Fruit fly (Drosophila melanogaster): Measurements from ENCODE around the gene Krn.

The Krn gene

dm6 chr3L:17621451-17621946 lies 32.6 kb downstream of the Krn start, which contains the start of the genes Vps60 and anchor:
Gene Vps60, minus strand, starts transcription at chr3L:17621625.
Gene anchor, plus strand, starts transcription at chr3L:17621824.
- no peak for TF ChIP-seq ttk (optimal IDR thresholded peaks at IDR 0.05)
- no peak for TF ChIP-seq h (optimal IDR thresholded peaks at IDR 0.05)
- no peak for TF ChIP-seq Sin3A (optimal IDR thresholded peaks at IDR 0.05)
- no peak for TF ChIP-seq Myc (optimal IDR thresholded peaks at IDR 0.05)
- TF ChIP-seq psq (optimal IDR thresholded peaks at IDR 0.05), result no peak
- no peak for TF ChIP-seq insv (optimal IDR thresholded peaks at IDR 0.05)

dm6 chr3L:17619209-17619705 lies 34.8 kb downstream of the Krn start, which contains the start of gene Eip74EF:
Gene Eip74EF, minus strand, starts transcription at chr3L:17619325.
- TF ChIP-seq h (optimal IDR thresholded peaks at IDR 0.05) (no peak), psq (optimal IDR thresholded peaks at IDR 0.05) (no peak), Myc (optimal IDR thresholded peaks at IDR 0.05) (no peak), insv (optimal IDR thresholded peaks at IDR 0.05) (no peak), ttk (optimal IDR thresholded peaks at IDR 0.05) (no peak), Sin3A (optimal IDR thresholded peaks at IDR 0.05) (no peak)

DNA sequence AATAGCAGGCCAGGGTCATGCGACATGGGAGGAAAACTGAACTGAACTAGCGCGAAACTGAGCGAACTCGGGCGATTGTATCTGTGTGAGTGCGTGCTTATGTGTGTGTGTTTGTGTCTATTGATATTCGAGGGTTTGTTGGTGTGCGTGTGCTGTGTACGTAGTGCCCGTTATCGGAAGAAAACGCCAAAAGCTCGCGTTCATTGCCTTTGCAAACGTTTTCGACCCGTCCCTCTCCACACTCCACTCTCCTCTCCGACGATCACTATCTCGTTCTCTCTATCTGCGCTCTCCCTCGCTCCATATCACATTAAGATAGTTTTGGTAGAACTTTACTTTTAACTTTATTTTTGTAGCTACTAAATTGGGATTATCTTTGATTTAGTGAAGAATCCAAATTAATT lies 37.2 kb downstream of the Krn start:
- no peak for TF ChIP-seq Sin3A (optimal IDR thresholded peaks at IDR 0.05)

dm6 chr3L:17615838-17616237 lies 38.2 kb downstream of the Krn start:
- TF ChIP-seq psq (optimal IDR thresholded peaks at IDR 0.05) (no peak), insv (optimal IDR thresholded peaks at IDR 0.05) (no peak)

- TF ChIP-seq h (optimal IDR thresholded peaks at IDR 0.05) (no peak), Myc (optimal IDR thresholded peaks at IDR 0.05) (no peak), insv (optimal IDR thresholded peaks at IDR 0.05) (no peak), ttk (optimal IDR thresholded peaks at IDR 0.05) (no peak), psq (optimal IDR thresholded peaks at IDR 0.05) (no peak), Sin3A (optimal IDR thresholded peaks at IDR 0.05) (no peak)
These were observed 38.8 kb downstream of the Krn start for dm6 chr3L:17615286-17615685.

- TF ChIP-seq Sin3A (optimal IDR thresholded peaks at IDR 0.05) (no peak), insv (optimal IDR thresholded peaks at IDR 0.05) (no peak), h (optimal IDR thresholded peaks at IDR 0.05) (no peak), psq (optimal IDR thresholded peaks at IDR 0.05) (no peak), ttk (optimal IDR thresholded peaks at IDR 0.05) (no peak), Myc (optimal IDR thresholded peaks at IDR 0.05) (no peak)
These were observed 40.1 kb downstream of the Krn start for dm6 chr3L:17613972-17614384.

DNA sequence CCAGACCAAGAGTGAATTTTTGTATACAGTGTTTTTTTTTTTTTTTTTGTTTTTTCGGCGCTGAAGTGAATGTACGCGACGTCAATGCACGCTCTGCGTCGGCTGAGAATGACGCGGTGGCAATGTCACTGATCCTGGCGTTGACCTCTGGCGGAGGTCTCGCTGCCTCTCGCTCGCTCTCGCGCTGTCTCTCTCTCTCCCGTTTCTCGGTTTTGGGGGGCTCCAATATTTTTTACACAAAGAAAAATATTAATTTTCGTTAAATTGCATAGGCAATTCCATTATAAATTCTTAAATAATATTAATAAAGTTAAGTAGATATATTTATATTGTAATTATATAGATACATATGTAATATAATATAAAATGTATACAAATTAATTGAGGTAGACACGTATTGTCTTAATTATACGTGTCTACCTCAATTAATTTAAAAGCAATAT lies 40.8 kb downstream of the Krn start:
- TF ChIP-seq h (optimal IDR thresholded peaks at IDR 0.05), result no peak
- no peak for TF ChIP-seq Myc (optimal IDR thresholded peaks at IDR 0.05)
- TF ChIP-seq psq (optimal IDR thresholded peaks at IDR 0.05), result no peak
- no peak for TF ChIP-seq Sin3A (optimal IDR thresholded peaks at IDR 0.05)
- TF ChIP-seq insv (optimal IDR thresholded peaks at IDR 0.05), result no peak
- TF ChIP-seq ttk (optimal IDR thresholded peaks at IDR 0.05), result no peak

- no peak for TF ChIP-seq insv (optimal IDR thresholded peaks at IDR 0.05)
- TF ChIP-seq ttk (optimal IDR thresholded peaks at IDR 0.05), result no peak
- TF ChIP-seq Sin3A (optimal IDR thresholded peaks at IDR 0.05), result no peak
These were observed 42.1 kb downstream of the Krn start for dm6 chr3L:17611864-17612505.

DNA sequence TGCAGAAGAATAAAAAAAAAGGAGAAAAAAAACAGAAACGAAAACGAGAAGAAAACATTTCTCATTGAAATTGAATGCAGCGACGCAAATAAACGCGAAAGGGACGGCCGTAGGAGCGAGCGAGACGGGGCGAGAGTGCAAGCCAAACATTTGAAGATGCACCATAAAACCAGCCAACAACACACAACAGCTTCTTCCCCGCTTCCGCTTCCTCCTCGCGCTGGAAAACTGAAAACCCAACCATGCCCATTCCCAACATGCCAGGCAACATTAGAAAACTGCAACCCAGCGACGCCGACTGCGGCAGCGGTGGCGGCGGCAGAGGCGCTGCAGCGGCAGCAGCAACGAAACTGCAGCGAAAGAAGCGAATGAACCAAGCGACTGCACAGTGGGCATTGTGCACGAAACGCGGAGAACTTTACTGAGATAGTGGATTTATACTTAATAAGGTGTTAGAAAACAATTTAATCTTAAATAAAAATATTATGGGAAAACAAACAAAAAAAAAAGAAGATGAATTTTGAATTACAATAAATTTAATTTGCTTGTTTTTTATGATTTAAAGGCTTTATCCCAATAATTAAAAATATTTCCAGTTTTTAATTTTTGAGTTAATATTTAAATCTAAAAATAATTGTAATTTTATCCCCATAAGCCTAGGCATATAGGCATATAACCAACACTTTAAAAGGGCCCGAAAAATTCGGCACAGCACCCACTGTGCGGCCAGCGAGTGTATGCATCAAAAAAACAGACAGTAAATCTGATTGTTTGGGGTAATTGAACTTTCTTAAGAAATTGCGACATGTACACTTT lies 43.0 kb downstream of the Krn start:
- no peak for TF ChIP-seq Myc (optimal IDR thresholded peaks at IDR 0.05)
- no peak for TF ChIP-seq Sin3A (optimal IDR thresholded peaks at IDR 0.05)
- no peak for TF ChIP-seq h (optimal IDR thresholded peaks at IDR 0.05)
- no peak for TF ChIP-seq psq (optimal IDR thresholded peaks at IDR 0.05)
- no peak for TF ChIP-seq ttk (optimal IDR thresholded peaks at IDR 0.05)
- no peak for TF ChIP-seq insv (optimal IDR thresholded peaks at IDR 0.05)

- TF ChIP-seq Sin3A (optimal IDR thresholded peaks at IDR 0.05), result no peak
- no peak for TF ChIP-seq insv (optimal IDR thresholded peaks at IDR 0.05)
- no peak for TF ChIP-seq ttk (optimal IDR thresholded peaks at IDR 0.05)
- no peak for TF ChIP-seq h (optimal IDR thresholded peaks at IDR 0.05)
- TF ChIP-seq Myc (optimal IDR thresholded peaks at IDR 0.05), result no peak
- TF ChIP-seq psq (optimal IDR thresholded peaks at IDR 0.05), result no peak
These were observed 45.1 kb downstream of the Krn start for dm6 chr3L:17609068-17609382.

DNA sequence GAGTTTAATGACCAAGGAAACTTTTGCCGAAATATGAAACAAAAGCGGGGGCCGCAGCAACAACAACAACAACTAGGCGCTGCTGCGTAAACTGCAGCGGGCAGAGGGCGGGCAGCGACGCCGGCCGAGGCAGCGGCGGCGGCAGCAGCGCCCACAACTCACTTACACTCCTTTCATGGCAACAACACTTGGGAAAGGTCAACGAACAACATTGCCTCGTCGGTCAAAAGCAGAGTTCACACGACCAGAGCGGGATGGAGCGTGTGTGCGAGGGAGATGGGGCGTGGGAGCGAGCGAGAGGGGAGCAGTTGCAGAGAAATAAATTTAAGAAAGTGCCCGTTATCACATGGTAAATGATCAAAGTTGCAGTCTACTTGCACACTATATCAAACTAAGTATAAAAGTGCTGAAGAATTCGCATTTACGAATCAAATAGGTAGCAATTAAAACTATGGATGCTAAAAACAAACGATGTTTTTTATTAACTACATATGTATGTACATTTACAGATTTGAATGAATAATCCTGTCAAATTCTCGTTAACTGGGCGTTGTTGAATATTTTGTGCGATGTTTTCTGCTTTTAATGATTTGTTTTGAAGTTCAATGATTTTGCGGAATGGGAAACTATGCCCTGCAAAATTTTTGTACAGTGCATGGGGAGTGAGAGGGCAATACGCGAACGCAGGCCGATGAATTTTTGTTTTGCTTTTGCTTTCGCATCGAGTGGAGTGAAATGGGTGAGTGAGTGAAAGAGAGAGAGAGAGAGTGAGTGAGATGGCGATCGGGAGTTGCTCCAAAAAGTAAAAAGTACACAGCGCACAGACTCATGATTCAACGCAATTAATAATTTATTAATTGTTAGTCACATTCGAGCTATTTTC lies 45.7 kb downstream of the Krn start:
- TF ChIP-seq Myc (optimal IDR thresholded peaks at IDR 0.05) (no peak), ttk (optimal IDR thresholded peaks at IDR 0.05) (no peak), Sin3A (optimal IDR thresholded peaks at IDR 0.05) (no peak), psq (optimal IDR thresholded peaks at IDR 0.05) (no peak), insv (optimal IDR thresholded peaks at IDR 0.05) (no peak), h (optimal IDR thresholded peaks at IDR 0.05) (no peak)
